Worm (Caenorhabditis elegans): ENCODE data around the gene irld-52.

ce11 chrV:15829907-15830306, 50.4 kb downstream of the irld-52 start, which contains the start of gene srbc-55:
- TF ChIP-seq him-1 (tag; optimal IDR thresholded peaks at IDR 0.05) (no peak), W03F9.2 (tag; optimal IDR thresholded peaks at IDR 0.05) (no peak)
